Fruit fly (Drosophila melanogaster) whole organism, embryonic: ENCODE measurements around the gene Cyp318a1.
A peak's percentile ranks its signal among the peaks of the same experiment; 100 is the strongest.

ENCODE experiments used
- CG12219 ChIP-seq: fragments of 200-800 bp; sonication (Bioruptor generic); optimal IDR thresholded peaks from 3 replicates; lab custom pipeline; 2018; ENCODE audit warnings: missing biosample characterization, mild to moderate bottlenecking, missing genetic modification characterization
- CG12769 ChIP-seq: fragments of 200-800 bp; sonication (Bioruptor generic); optimal IDR thresholded peaks from 2 replicates; lab custom pipeline; 2019; ENCODE audit warnings: missing biosample characterization, mild to moderate bottlenecking, missing genetic modification characterization, moderate library complexity
- CG12942 ChIP-seq: fragments of 200-800 bp; sonication (Bioruptor generic); optimal IDR thresholded peaks from 3 replicates; lab custom pipeline; 2016; ENCODE audit warnings: missing biosample characterization, missing genetic modification characterization
- CG14050 ChIP-seq: fragments of 200-800 bp; sonication (Bioruptor generic); IDR thresholded peaks from 3 replicates; pipeline ENCODE4 v1.3.6; 2022; ENCODE audit warnings: missing biosample characterization, missing genetic modification characterization
- CG1529 ChIP-seq: fragments of 200-800 bp; sonication (Bioruptor generic); optimal IDR thresholded peaks from 3 replicates; lab custom pipeline; 2018; ENCODE audit warnings: missing biosample characterization, missing genetic modification characterization
- CG15479 ChIP-seq: fragments of 200-800 bp; sonication (Bioruptor generic); optimal IDR thresholded peaks from 3 replicates; lab custom pipeline; 2019; ENCODE audit warnings: missing biosample characterization, mild to moderate bottlenecking, missing genetic modification characterization, moderate library complexity
- CG1603 ChIP-seq: fragments of 200-800 bp; sonication (Bioruptor generic); optimal IDR thresholded peaks from 2 replicates; lab custom pipeline; 2019; ENCODE audit warnings: missing biosample characterization, mild to moderate bottlenecking, missing genetic modification characterization, moderate library complexity
- CG1647 ChIP-seq: fragments of 200-800 bp; sonication (Bioruptor generic); optimal IDR thresholded peaks from 3 replicates; lab custom pipeline; 2016; ENCODE audit warnings: missing biosample characterization, missing genetic modification characterization
- CG16813 ChIP-seq: fragments of 200-800 bp; sonication (Bioruptor generic); IDR thresholded peaks from 3 replicates; pipeline ENCODE4 v1.3.6; 2022; ENCODE audit warnings: missing biosample characterization, missing genetic modification characterization; ENCODE audit not compliant: partially characterized antibody
- CG17186 ChIP-seq: fragments of 200-800 bp; sonication (Bioruptor generic); optimal IDR thresholded peaks from 3 replicates; lab custom pipeline; 2017; ENCODE audit warnings: missing biosample characterization, missing genetic modification reagents, missing genetic modification characterization
- CG17568 ChIP-seq: fragments of 200-800 bp; sonication (Bioruptor generic); optimal IDR thresholded peaks from 2 replicates; lab custom pipeline; 2018; ENCODE audit warnings: missing biosample characterization, mild to moderate bottlenecking, missing genetic modification characterization, moderate library complexity
- CG1832 ChIP-seq: fragments of 200-800 bp; sonication (Bioruptor generic); optimal IDR thresholded peaks from 2 replicates; lab custom pipeline; 2017; ENCODE audit warnings: missing biosample characterization, mild to moderate bottlenecking, missing genetic modification characterization, inconsistent platforms
- CG2120 ChIP-seq: fragments of 200-800 bp; sonication (Bioruptor generic); optimal IDR thresholded peaks from 3 replicates; lab custom pipeline; 2016; ENCODE audit warnings: missing biosample characterization, missing genetic modification characterization
- CG2199 ChIP-seq: fragments of 200-800 bp; sonication (Bioruptor generic); IDR thresholded peaks from 3 replicates; pipeline ENCODE4 v1.3.6; 2022; ENCODE audit warnings: missing biosample characterization, missing genetic modification characterization
- CG4282 ChIP-seq: fragments of 200-800 bp; sonication (Bioruptor generic); optimal IDR thresholded peaks from 2 replicates; lab custom pipeline; 2016; ENCODE audit warnings: missing biosample characterization, missing genetic modification characterization
- CG4360 ChIP-seq: fragments of 200-800 bp; sonication (Bioruptor generic); IDR thresholded peaks from 2 replicates; pipeline ENCODE4 v1.3.6; 2022; ENCODE audit warnings: missing biosample characterization, missing genetic modification characterization
- CG4820 ChIP-seq: fragments of 200-800 bp; sonication (Bioruptor generic); optimal IDR thresholded peaks from 3 replicates; lab custom pipeline; 2016; ENCODE audit warnings: missing biosample characterization, missing genetic modification characterization
- CG6175 ChIP-seq: fragments of 200-800 bp; sonication (Bioruptor generic); IDR thresholded peaks from 3 replicates; pipeline ENCODE4 v1.3.6; 2022; ENCODE audit warnings: missing biosample characterization, missing genetic modification characterization
- CG6254 ChIP-seq: fragments of 200-800 bp; sonication (Bioruptor generic); optimal IDR thresholded peaks from 3 replicates; lab custom pipeline; 2017; ENCODE audit warnings: mild to moderate bottlenecking, missing biosample characterization, missing genetic modification reagents, missing genetic modification characterization
- CG7786 ChIP-seq: fragments of 200-800 bp; sonication (Bioruptor generic); optimal IDR thresholded peaks from 2 replicates; lab custom pipeline; 2016; ENCODE audit warnings: missing biosample characterization, missing genetic modification characterization
- CG8359 ChIP-seq: fragments of 200-800 bp; sonication (Bioruptor generic); optimal IDR thresholded peaks from 2 replicates; lab custom pipeline; 2017; ENCODE audit warnings: missing biosample characterization, mild to moderate bottlenecking, missing genetic modification characterization, borderline replicate concordance
- CG8924 ChIP-seq: fragments of 200-800 bp; optimal IDR thresholded peaks from 3 replicates; lab custom pipeline; 2019; ENCODE audit warnings: missing biosample characterization, mild to moderate bottlenecking, missing genetic modification characterization, moderate library complexity
- CrebB ChIP-seq: fragments of 200-800 bp; sonication (Bioruptor generic); optimal IDR thresholded peaks from 3 replicates; lab custom pipeline; 2018; ENCODE audit warnings: missing biosample characterization, mild to moderate bottlenecking, missing genetic modification characterization
- Dref ChIP-seq: fragments of 200-800 bp; sonication (Bioruptor generic); IDR thresholded peaks from 2 replicates; pipeline ENCODE4 v1.3.6; 2022; ENCODE audit warnings: missing biosample characterization, missing genetic modification characterization
- E2f2 ChIP-seq: fragments of 200-800 bp; sonication (Bioruptor generic); IDR thresholded peaks from 2 replicates; pipeline ENCODE4 v1.3.6; 2022; ENCODE audit warnings: missing biosample characterization, missing genetic modification characterization
- HLH4C ChIP-seq: fragments of 200-800 bp; sonication (Bioruptor generic); IDR thresholded peaks from 3 replicates; pipeline ENCODE4 v1.3.6; 2022; ENCODE audit warnings: missing biosample characterization, missing genetic modification characterization; ENCODE audit not compliant: partially characterized antibody
- HmgZ ChIP-seq: fragments of 200-800 bp; sonication (Bioruptor generic); optimal IDR thresholded peaks from 2 replicates; lab custom pipeline; 2018; ENCODE audit warnings: missing biosample characterization, mild to moderate bottlenecking, missing genetic modification characterization
- MESR4 ChIP-seq: fragments of 200-800 bp; sonication (Bioruptor generic); optimal IDR thresholded peaks from 2 replicates; lab custom pipeline; 2018; ENCODE audit warnings: missing biosample characterization, mild to moderate bottlenecking, missing genetic modification characterization, moderate library complexity
- Nf-YA ChIP-seq: fragments of 200-800 bp; sonication (Bioruptor generic); IDR thresholded peaks from 2 replicates; pipeline ENCODE4 v1.3.6; 2022; ENCODE audit warnings: missing biosample characterization, missing genetic modification characterization
- Nf-YC ChIP-seq: fragments of 200-800 bp; optimal IDR thresholded peaks from 3 replicates; lab custom pipeline; 2019; ENCODE audit warnings: missing biosample characterization, mild to moderate bottlenecking, missing genetic modification characterization, moderate library complexity
- Rfx ChIP-seq: fragments of 200-800 bp; sonication (Bioruptor generic); IDR thresholded peaks from 2 replicates; pipeline ENCODE4 v1.3.6; 2022; ENCODE audit warnings: missing biosample characterization, missing genetic modification characterization
- Scr ChIP-seq: fragments of 200-800 bp; sonication (Bioruptor generic); IDR thresholded peaks from 2 replicates; pipeline ENCODE4 v1.3.6; 2022; ENCODE audit warnings: missing biosample characterization, missing genetic modification characterization; ENCODE audit not compliant: partially characterized antibody
- Stat92E ChIP-seq, 3 experiments: fragments of >200 bp in 2 of 3; fragments of 200-800 bp in 1 of 3; sonication (Bioruptor generic) in 1 of 3; optimal IDR thresholded peaks; 2 replicates each; lab custom pipeline; 2017 to 2019; ENCODE audit warnings: missing biosample characterization in 3 of 3, missing genetic modification characterization in 3 of 3, mild to moderate bottlenecking in 1 of 3, moderate library complexity in 1 of 3
- Tbp ChIP-seq: fragments of >200 bp; optimal IDR thresholded peaks from 2 replicates; lab custom pipeline; 2018; ENCODE audit warnings: missing biosample characterization, missing genetic modification characterization
- abd-A ChIP-seq: fragments of 200-800 bp; sonication (Bioruptor generic); optimal IDR thresholded peaks from 3 replicates; lab custom pipeline; 2019; ENCODE audit warnings: missing biosample characterization, mild to moderate bottlenecking, missing genetic modification characterization, moderate library complexity
- amos ChIP-seq: fragments of 200-800 bp; sonication (Bioruptor generic); IDR thresholded peaks from 2 replicates; pipeline ENCODE4 v1.3.6; 2022; ENCODE audit warnings: missing biosample characterization, missing genetic modification characterization; ENCODE audit not compliant: partially characterized antibody
- exex ChIP-seq: fragments of 200-800 bp; sonication (Bioruptor generic); optimal IDR thresholded peaks from 4 replicates; lab custom pipeline; 2018; ENCODE audit warnings: missing biosample characterization, mild to moderate bottlenecking, missing genetic modification characterization, moderate library complexity
- gsb-n ChIP-seq: fragments of 200-800 bp; sonication (Bioruptor generic); optimal IDR thresholded peaks from 3 replicates; lab custom pipeline; 2018; ENCODE audit warnings: missing biosample characterization, mild to moderate bottlenecking, missing genetic modification characterization
- jumu ChIP-seq: fragments of 200-800 bp; sonication (Bioruptor generic); optimal IDR thresholded peaks from 3 replicates; lab custom pipeline; 2016; ENCODE audit warnings: missing biosample characterization, missing genetic modification characterization
- ken ChIP-seq: fragments of 200-800 bp; sonication (Bioruptor generic); IDR thresholded peaks from 3 replicates; pipeline ENCODE4 v1.3.6; 2022; ENCODE audit warnings: missing biosample characterization, missing genetic modification characterization
- nerfin-2 ChIP-seq: fragments of 200-800 bp; sonication (Bioruptor generic); IDR thresholded peaks from 2 replicates; pipeline ENCODE4 v1.3.6; 2022; ENCODE audit warnings: missing biosample characterization, missing genetic modification characterization; ENCODE audit not compliant: partially characterized antibody
- pzg ChIP-seq: fragments of 200-800 bp; sonication (Bioruptor generic); optimal IDR thresholded peaks from 3 replicates; lab custom pipeline; 2018; ENCODE audit warnings: missing biosample characterization, mild to moderate bottlenecking, missing genetic modification characterization, moderate library complexity
- row ChIP-seq: fragments of 200-800 bp; sonication (Bioruptor generic); IDR thresholded peaks from 3 replicates; pipeline ENCODE4 v1.3.6; 2022; ENCODE audit warnings: missing biosample characterization, missing genetic modification characterization
- run ChIP-seq: fragments of 200-800 bp; sonication (Bioruptor generic); optimal IDR thresholded peaks from 3 replicates; lab custom pipeline; 2018; ENCODE audit warnings: missing biosample characterization, mild to moderate bottlenecking, missing genetic modification characterization
- so ChIP-seq: fragments of 200-800 bp; sonication (Bioruptor generic); IDR thresholded peaks from 3 replicates; pipeline ENCODE4 v1.3.6; 2022; ENCODE audit warnings: missing biosample characterization, missing genetic modification characterization
- tna ChIP-seq: fragments of 200-800 bp; sonication (Bioruptor generic); IDR thresholded peaks from 2 replicates; pipeline ENCODE4 v1.3.6; 2022; ENCODE audit warnings: missing biosample characterization, missing genetic modification characterization; ENCODE audit not compliant: partially characterized antibody
- trem ChIP-seq: fragments of 200-800 bp; optimal IDR thresholded peaks from 3 replicates; lab custom pipeline; 2019; ENCODE audit warnings: missing biosample characterization, mild to moderate bottlenecking, missing genetic modification characterization, moderate library complexity

Cyp318a1 gene

dm6 chrX:12012149-12013097 is 20.0 kb upstream of the Cyp318a1 start, which contains the start of the genes CG1492 and regucalcin (continued):
- TF ChIP-seq CG4360 (GFP tag; lab: Robert Waterston, UW) (peak; percentile 83), Dref (GFP tag; lab: Robert Waterston, UW) (peak; percentile 85), CG6254 (GFP tag; lab: Kevin White, UChicago) (no peak), CrebB (peak; percentile 5), CG2120 (no peak), CG14050 (no peak), amos (GFP tag; lab: Robert Waterston, UW) (peak; percentile 45; the same call in 1 of the 2 replicates), row (GFP tag; lab: Robert Waterston, UW) (peak; percentile 19; the same call in 1 of the 3 replicates), CG4820 (GFP tag; lab: Kevin White, UChicago) (no peak), MESR4 (GFP tag; lab: Kevin White, UChicago) (peak; percentile 29), exex (tag; lab: Kevin White, UChicago) (peak; percentile 21), CG7786 (GFP tag; lab: Kevin White, UChicago) (no peak), run (tag; lab: Kevin White, UChicago) (no peak), jumu (GFP tag; lab: Kevin White, UChicago) (no peak), nerfin-2 (GFP tag; lab: Robert Waterston, UW) (0 out of 2 replicates have a peak, but pooled peaks have one; percentile 15), CG16813 (peak; percentile 54; the same call in 2 of the 3 replicates), CG1832 (no peak), CG15479 (peak; percentile 50), CG12769 (tag; lab: Kevin White, UChicago) (no peak), CG1647 (GFP tag; lab: Kevin White, UChicago) (no peak), ken (GFP tag; lab: Robert Waterston, UW) (no peak), CG8924 (peak; percentile 38), Nf-YA (GFP tag; lab: Robert Waterston, UW) (no peak), Tbp (GFP tag; lab: Kevin White, UChicago) (no peak), so (no peak), Stat92E (GFP tag; optimal IDR thresholded peaks at IDR 0.05; lab: Kevin White, UChicago) (peak in 1 of 3 experiments; percentile 2), CG6175 (GFP tag; lab: Robert Waterston, UW) (no peak), HLH4C (GFP tag; lab: Robert Waterston, UW) (0 out of 3 replicates have a peak, but pooled peaks have one; percentile 42), pzg (GFP tag; lab: Kevin White, UChicago) (peak; percentile 85), trem (peak; percentile 57), CG1603 (peak; percentile 61), CG12942 (GFP tag; lab: Kevin White, UChicago) (no peak), HmgZ (tag; lab: Kevin White, UChicago) (peak; percentile 67), CG1529 (no peak), CG4282 (GFP tag; lab: Kevin White, UChicago) (no peak), CG17568 (GFP tag; lab: Kevin White, UChicago) (no peak), CG2199 (GFP tag; lab: Robert Waterston, UW) (no peak), Nf-YC (tag; lab: Kevin White, UChicago) (peak; percentile 10), CG8359 (GFP tag; lab: Kevin White, UChicago) (peak; percentile 100), tna (0 out of 2 replicates have a peak, but pooled peaks have one; percentile 25), Rfx (GFP tag; lab: Robert Waterston, UW) (peak; percentile 22; the same call in 1 of the 2 replicates), CG17186 (GFP tag; lab: Kevin White, UChicago) (peak; percentile 69), Scr (peak; percentile 34; the same call in 1 of the 2 replicates), E2f2 (GFP tag; lab: Robert Waterston, UW) (peak; percentile 96), abd-A (tag; lab: Kevin White, UChicago) (peak; percentile 72), CG12219 (GFP tag; lab: Kevin White, UChicago) (no peak), gsb-n (no peak)
